Worm (Caenorhabditis elegans) whole organism, mixed stage, embryonic: Measurements from ENCODE around the gene B0432.9.
A peak's percentile ranks its signal among the peaks of the same experiment; 100 is the strongest.

Source experiments
- bed-3 ChIP-seq: fragments of 200-800 bp; sonication (Bioruptor generic); optimal IDR thresholded peaks from 3 replicates; lab custom pipeline; 2018; ENCODE audit warnings: mild to moderate bottlenecking, missing genetic modification characterization, moderate library complexity, missing compliant biosample characterization
- ceh-43 ChIP-seq: fragments of 200-800 bp; sonication (Bioruptor generic); optimal IDR thresholded peaks from 2 replicates; lab custom pipeline; 2018; ENCODE audit warnings: mild to moderate bottlenecking, missing genetic modification characterization, moderate library complexity, missing compliant biosample characterization
- cnd-1 ChIP-seq: fragments of 200-800 bp; sonication (Bioruptor generic); optimal IDR thresholded peaks from 2 replicates; lab custom pipeline; 2018; ENCODE audit warnings: mild to moderate bottlenecking, missing genetic modification characterization, missing compliant biosample characterization
- elt-3 ChIP-seq: fragments of 150-350 bp; optimal IDR thresholded peaks from 2 replicates; lab custom pipeline; 2014; ENCODE audit warnings: missing biosample characterization, missing genetic modification characterization
- flh-1 ChIP-seq: fragments of 200-800 bp; sonication (Bioruptor generic); optimal IDR thresholded peaks from 2 replicates; lab custom pipeline; 2018; ENCODE audit warnings: mild to moderate bottlenecking, missing genetic modification characterization, moderate library complexity, missing compliant biosample characterization
- lin-32 ChIP-seq: fragments of 200-800 bp; sonication (Bioruptor generic); optimal IDR thresholded peaks from 2 replicates; lab custom pipeline; 2018; ENCODE audit warnings: mild to moderate bottlenecking, missing genetic modification characterization, missing compliant biosample characterization
- mep-1 ChIP-seq: fragments of 150-350 bp; optimal IDR thresholded peaks from 2 replicates; lab custom pipeline; 2017; ENCODE audit warnings: missing biosample characterization, missing genetic modification reagents, missing genetic modification characterization, inconsistent platforms
- mls-2 ChIP-seq: sonication (generic microtip); optimal IDR thresholded peaks from 2 replicates; lab custom pipeline; 2016; ENCODE audit warnings: mild to moderate bottlenecking, missing genetic modification characterization, moderate library complexity, missing compliant biosample characterization
- nhr-2 ChIP-seq: fragments of 150-350 bp; optimal IDR thresholded peaks from 2 replicates; lab custom pipeline; 2014; ENCODE audit warnings: missing biosample characterization, missing genetic modification characterization
- nhr-28 ChIP-seq: fragments of 150-350 bp; optimal IDR thresholded peaks from 2 replicates; lab custom pipeline; 2014; ENCODE audit warnings: missing biosample characterization, missing genetic modification characterization
- sem-2 ChIP-seq: fragments of 200-800 bp; sonication (Bioruptor generic); optimal IDR thresholded peaks from 2 replicates; lab custom pipeline; 2018; ENCODE audit warnings: mild to moderate bottlenecking, missing genetic modification characterization, missing compliant biosample characterization
- unc-120 ChIP-seq: sonication (generic microtip); optimal IDR thresholded peaks from 2 replicates; lab custom pipeline; 2017; ENCODE audit warnings: missing genetic modification characterization, missing compliant biosample characterization; ENCODE audit not compliant: poor library complexity, severe bottlenecking
- unc-62 ChIP-seq: fragments of 150-350 bp; optimal IDR thresholded peaks from 2 replicates; lab custom pipeline; 2014; ENCODE audit warnings: missing biosample characterization, missing genetic modification reagents, missing genetic modification characterization
- zip-8 ChIP-seq: fragments of 150-350 bp; optimal IDR thresholded peaks from 2 replicates; lab custom pipeline; 2014; ENCODE audit warnings: missing biosample characterization, missing genetic modification characterization

B0432.9 gene

ce11 chrII:237721-238120, 45.8 kb downstream of the B0432.9 start, which contains the start of gene laat-1:
Gene laat-1, minus strand, starts transcription at chrII:237821.
- no peak for TF ChIP-seq cnd-1 (tag; lab: Kevin White, UChicago)
- TF ChIP-seq nhr-28 (tag; lab: Kevin White, UChicago), result no peak
- TF ChIP-seq flh-1, result no peak
- TF ChIP-seq zip-8, result peak; percentile 89
- no peak for TF ChIP-seq lin-32 (GFP tag; lab: Kevin White, UChicago)
- no peak for TF ChIP-seq nhr-2
- TF ChIP-seq bed-3 (GFP tag; lab: Kevin White, UChicago), result no peak

- TF ChIP-seq cnd-1 (tag; lab: Kevin White, UChicago) (no peak), mls-2 (tag; lab: Kevin White, UChicago) (no peak), lin-32 (GFP tag; lab: Kevin White, UChicago) (no peak), unc-120 (tag; lab: Kevin White, UChicago) (no peak), unc-62 (GFP tag; lab: Kevin White, UChicago) (no peak), mep-1 (tag; lab: Kevin White, UChicago) (no peak), ceh-43 (GFP tag; lab: Kevin White, UChicago) (no peak), nhr-28 (tag; lab: Kevin White, UChicago) (no peak), sem-2 (no peak), flh-1 (no peak), elt-3 (tag; lab: Kevin White, UChicago) (no peak)
Measured at ce11 chrII:232641-233040, 50.9 kb downstream of the B0432.9 start, which contains the start of gene Y43H11AL.1. Gene Y43H11AL.1, minus strand, starts transcription at chrII:232741.
